Fruit fly (Drosophila melanogaster): Measurements from ENCODE around the gene CG7102.
A peak's percentile ranks its signal among the peaks of the same experiment; 100 is the strongest.

The CG7102 gene

dm6 chr2L:7875676-7876075 is 11.6 kb downstream of the CG7102 start:
- TF ChIP-seq ken (GFP tag; IDR thresholded peaks at IDR 0.05) (no peak), CHES-1-like (GFP tag; optimal IDR thresholded peaks at IDR 0.05) (no peak), CG2120 (GFP tag; optimal IDR thresholded peaks at IDR 0.05) (peak; percentile 29), CG2712 (tag; optimal IDR thresholded peaks at IDR 0.05) (peak; percentile 6), slbo (GFP tag; IDR thresholded peaks at IDR 0.05) (peak; percentile 47; the same call in 1 of the 2 replicates), Hey (tag; optimal IDR thresholded peaks at IDR 0.05) (no peak), tup (GFP tag; optimal IDR thresholded peaks at IDR 0.05) (no peak), bsh (GFP tag; optimal IDR thresholded peaks at IDR 0.05) (peak in 1 of 2 experiments; percentile 10), CG9932 (GFP tag; IDR thresholded peaks at IDR 0.05) (peak; percentile 33; the same call in 1 of the 2 replicates), CG7357 (GFP tag; IDR thresholded peaks at IDR 0.05) (no peak), Hmr (GFP tag; optimal IDR thresholded peaks at IDR 0.05) (no peak), lab (GFP tag; optimal IDR thresholded peaks at IDR 0.05) (peak; percentile 37), ind (GFP tag; optimal IDR thresholded peaks at IDR 0.05) (peak; percentile 5), CG8924 (tag; optimal IDR thresholded peaks at IDR 0.05) (no peak), gro (GFP tag; optimal IDR thresholded peaks at IDR 0.05) (no peak), row (GFP tag; IDR thresholded peaks at IDR 0.05) (peak; percentile 54), CG10979 (tag; optimal IDR thresholded peaks at IDR 0.05) (peak; percentile 14), Med (GFP tag) (peak; percentile 52), Oaz (GFP tag; IDR thresholded peaks at IDR 0.05) (0 out of 2 replicates have a peak, but pooled peaks have one; percentile 6), Xrp1 (GFP tag; IDR thresholded peaks at IDR 0.05) (peak; percentile 59; the same call in 1 of the 2 replicates), sim (GFP tag; IDR thresholded peaks at IDR 0.05) (no peak), fd3F (GFP tag; optimal IDR thresholded peaks at IDR 0.05) (no peak), NC2α (GFP tag; optimal IDR thresholded peaks at IDR 0.05) (no peak), H15 (GFP tag; IDR thresholded peaks at IDR 0.05) (no peak), MBD-R2 (GFP tag; IDR thresholded peaks at IDR 0.05) (peak; percentile 31; the same call in 1 of the 2 replicates), CG15269 (tag; optimal IDR thresholded peaks at IDR 0.05) (peak; percentile 15), E2f1 (GFP tag; IDR thresholded peaks at IDR 0.05) (0 out of 2 replicates have a peak, but pooled peaks have one; percentile 11), lbe (GFP tag; optimal IDR thresholded peaks at IDR 0.05) (no peak), CG32532 (GFP tag; IDR thresholded peaks at IDR 0.05) (peak; percentile 38; the same call in 1 of the 2 replicates), gcm2 (GFP tag; optimal IDR thresholded peaks at IDR 0.05) (no peak), CoRest (tag; optimal IDR thresholded peaks at IDR 0.05) (peak; percentile 2), grau (tag; optimal IDR thresholded peaks at IDR 0.05) (peak; percentile 34), CG18764 (GFP tag; optimal IDR thresholded peaks at IDR 0.05) (no peak), ara (GFP tag; IDR thresholded peaks at IDR 0.05) (no peak), D19A (tag; optimal IDR thresholded peaks at IDR 0.05) (no peak), CG11504 (tag; optimal IDR thresholded peaks at IDR 0.05) (peak; percentile 8), otp (GFP tag; IDR thresholded peaks at IDR 0.05) (0 out of 3 replicates have a peak, but pooled peaks have one; percentile 18), Fer3 (tag; optimal IDR thresholded peaks at IDR 0.05) (peak; percentile 9), onecut (GFP tag; IDR thresholded peaks at IDR 0.05) (0 out of 2 replicates have a peak, but pooled peaks have one; percentile 13), CG11695 (GFP tag; IDR thresholded peaks at IDR 0.05) (peak; percentile 62; the same call in 2 of the 3 replicates), unpg (GFP tag; optimal IDR thresholded peaks at IDR 0.05) (peak; percentile 24), ap (GFP tag; IDR thresholded peaks at IDR 0.05) (peak; percentile 15; the same call in 1 of the 2 replicates), CG2678 (tag; optimal IDR thresholded peaks at IDR 0.05) (peak; percentile 39), CG14014 (GFP tag; IDR thresholded peaks at IDR 0.05) (0 out of 2 replicates have a peak, but pooled peaks have one; percentile 34), Atf6 (GFP tag; IDR thresholded peaks at IDR 0.05) (peak; percentile 69), CG7839 (tag; optimal IDR thresholded peaks at IDR 0.05) (peak; percentile 30), dysf (GFP tag; IDR thresholded peaks at IDR 0.05) (peak; percentile 57; the same call in 1 of the 3 replicates), CG9817 (tag; optimal IDR thresholded peaks at IDR 0.05) (peak; percentile 1), ranshi (GFP tag; IDR thresholded peaks at IDR 0.05) (peak; percentile 51; the same call in 1 of the 2 replicates), HLHmδ (GFP tag; optimal IDR thresholded peaks at IDR 0.05) (no peak), PHDP (tag; optimal IDR thresholded peaks at IDR 0.05) (peak; percentile 16)
